Worm (Caenorhabditis elegans): ENCODE measurements around the gene F26G1.10.
A peak's percentile ranks its signal among the peaks of the same experiment; 100 is the strongest.

Gene F26G1.10

ce11 chrII:4728687-4729086, 45.5 kb upstream of the F26G1.10 start:
- TF ChIP-seq daf-12 (tag; optimal IDR thresholded peaks at IDR 0.05) (no peak), unc-62 (GFP tag; optimal IDR thresholded peaks at IDR 0.05) (no peak), nhr-12 (tag; optimal IDR thresholded peaks at IDR 0.05) (no peak), egl-5 (tag; optimal IDR thresholded peaks at IDR 0.05) (peak; percentile 44), nfya-1 (tag; optimal IDR thresholded peaks at IDR 0.05; ENCODE audit: insufficient read depth) (peak; percentile 42), elt-2 (tag; optimal IDR thresholded peaks at IDR 0.05) (peak; percentile 100), lin-39 (tag; optimal IDR thresholded peaks at IDR 0.05) (no peak), lsy-12 (tag; optimal IDR thresholded peaks at IDR 0.05) (no peak), nhr-76 (tag; optimal IDR thresholded peaks at IDR 0.05) (no peak), snpc-4 (tag; optimal IDR thresholded peaks at IDR 0.05) (no peak), skn-1 (tag; optimal IDR thresholded peaks at IDR 0.05) (peak; percentile 23), jun-1 (tag; optimal IDR thresholded peaks at IDR 0.05) (peak; percentile 70), pqm-1 (tag; optimal IDR thresholded peaks at IDR 0.05) (peak; percentile 98), nhr-43 (tag; optimal IDR thresholded peaks at IDR 0.05; ENCODE audit: poor library complexity, severe bottlenecking) (no peak), elt-3 (tag; optimal IDR thresholded peaks at IDR 0.05) (peak in 1 of 3 experiments; percentile 37), pha-4 (tag; optimal IDR thresholded peaks at IDR 0.05) (peak; percentile 59)

- TF ChIP-seq nhr-28 (tag; optimal IDR thresholded peaks at IDR 0.05): no peak
- TF ChIP-seq snpc-4 (tag; optimal IDR thresholded peaks at IDR 0.05): no peak
- no peak for TF ChIP-seq eor-1 (tag; optimal IDR thresholded peaks at IDR 0.05)
- TF ChIP-seq nhr-23 (tag; optimal IDR thresholded peaks at IDR 0.05): no peak
- TF ChIP-seq nhr-43 (tag; optimal IDR thresholded peaks at IDR 0.05; ENCODE audit: poor library complexity, severe bottlenecking): no peak
- no peak for TF ChIP-seq tbx-2 (tag; optimal IDR thresholded peaks at IDR 0.05)
- TF ChIP-seq lsy-12 (tag; optimal IDR thresholded peaks at IDR 0.05): no peak
- no peak for TF ChIP-seq unc-39 (tag; optimal IDR thresholded peaks at IDR 0.05)
- TF ChIP-seq sea-2 (GFP tag; optimal IDR thresholded peaks at IDR 0.05): no peak
- TF ChIP-seq elt-2 (tag; optimal IDR thresholded peaks at IDR 0.05): no peak
- TF ChIP-seq mml-1 (tag; optimal IDR thresholded peaks at IDR 0.05): no peak
Observed at ce11 chrII:4729733-4730132, 44.4 kb upstream of the F26G1.10 start, which contains the start of gene F41C3.7. Gene F41C3.7, plus strand, starts transcription at chrII:4730033.

DNA sequence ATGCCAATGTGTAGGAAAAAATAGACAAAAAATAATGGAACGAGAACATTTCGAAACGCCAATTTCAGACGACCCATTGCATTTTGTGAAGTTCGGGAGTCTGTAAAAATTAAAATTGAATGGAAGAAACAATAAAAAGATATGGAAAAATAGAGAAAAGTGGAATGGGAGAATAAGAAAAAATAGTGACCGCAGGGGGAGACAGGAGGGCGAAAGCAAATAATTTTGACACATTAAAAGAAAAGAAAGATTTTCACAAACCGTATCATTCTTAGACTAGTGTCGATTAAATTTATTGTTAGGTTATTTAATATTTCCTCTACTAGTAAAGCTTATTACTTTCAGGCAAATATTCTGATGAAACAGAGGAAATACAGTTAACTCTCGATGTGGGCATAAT, 40.3 kb upstream of the F26G1.10 start, which contains the start of gene F41C3.11:
Gene F41C3.11 (minus strand): TSS at position 101 of the 400 bp plus-strand sequence.
- TF ChIP-seq nhr-12 (tag; optimal IDR thresholded peaks at IDR 0.05) (no peak), pqm-1 (tag; optimal IDR thresholded peaks at IDR 0.05) (no peak), ceh-9 (tag; optimal IDR thresholded peaks at IDR 0.05) (no peak), ZK546.5 (tag; optimal IDR thresholded peaks at IDR 0.05) (no peak), pha-4 (tag; optimal IDR thresholded peaks at IDR 0.05) (no peak), ceh-28 (tag; optimal IDR thresholded peaks at IDR 0.05) (no peak), nhr-237 (tag; optimal IDR thresholded peaks at IDR 0.05) (no peak), nhr-28 (tag; optimal IDR thresholded peaks at IDR 0.05) (no peak), skn-1 (tag; optimal IDR thresholded peaks at IDR 0.05) (no peak), fos-1 (tag; optimal IDR thresholded peaks at IDR 0.05) (no peak), nhr-11 (tag; optimal IDR thresholded peaks at IDR 0.05) (no peak), nhr-67 (tag; optimal IDR thresholded peaks at IDR 0.05) (no peak), elt-1 (tag; optimal IDR thresholded peaks at IDR 0.05) (no peak), ama-1 (optimal IDR thresholded peaks at IDR 0.05) (no peak)

DNA sequence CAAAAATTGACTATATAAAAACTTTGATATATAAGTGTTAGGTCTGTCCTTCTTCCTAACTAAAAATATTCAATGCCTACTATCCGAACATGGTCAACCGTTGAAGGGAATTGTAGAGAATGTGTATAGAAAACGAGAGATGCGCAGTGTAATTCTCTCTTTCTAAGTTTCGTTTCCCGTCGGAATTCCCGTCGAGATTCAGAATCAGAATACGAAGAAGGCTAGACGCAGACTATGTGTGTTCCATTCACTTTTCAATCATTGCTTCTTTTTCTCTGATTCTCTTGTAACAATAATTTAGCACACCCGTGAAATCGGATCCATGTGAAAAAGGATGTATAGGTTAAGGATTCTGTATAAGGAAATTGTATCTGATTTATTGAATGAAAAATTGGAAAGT, 39.7 kb upstream of the F26G1.10 start:
- peak; percentile 56 for TF ChIP-seq nhr-25 (tag; optimal IDR thresholded peaks at IDR 0.05)
- no peak for TF ChIP-seq ZK546.5 (tag; optimal IDR thresholded peaks at IDR 0.05)
- TF ChIP-seq nhr-23 (tag; optimal IDR thresholded peaks at IDR 0.05): peak; percentile 35

- TF ChIP-seq ceh-82 (tag; optimal IDR thresholded peaks at IDR 0.05) (no peak), unc-39 (tag; optimal IDR thresholded peaks at IDR 0.05) (no peak), ceh-16 (tag; optimal IDR thresholded peaks at IDR 0.05) (no peak), ztf-4 (tag; optimal IDR thresholded peaks at IDR 0.05) (no peak), snpc-4 (tag; optimal IDR thresholded peaks at IDR 0.05) (no peak), nhr-67 (tag; optimal IDR thresholded peaks at IDR 0.05) (no peak), nhr-12 (tag; optimal IDR thresholded peaks at IDR 0.05) (no peak), aly-2 (tag; optimal IDR thresholded peaks at IDR 0.05) (no peak), nfya-1 (tag; optimal IDR thresholded peaks at IDR 0.05; ENCODE audit: insufficient read depth) (no peak), tbx-2 (tag; optimal IDR thresholded peaks at IDR 0.05) (no peak), unc-62 (GFP tag; optimal IDR thresholded peaks at IDR 0.05) (no peak), daf-12 (tag; optimal IDR thresholded peaks at IDR 0.05) (no peak), pqm-1 (tag; optimal IDR thresholded peaks at IDR 0.05) (no peak), R02D3.7 (tag; optimal IDR thresholded peaks at IDR 0.05) (no peak), jun-1 (tag; optimal IDR thresholded peaks at IDR 0.05) (no peak), ceh-9 (tag; optimal IDR thresholded peaks at IDR 0.05) (no peak), ztf-11 (tag; optimal IDR thresholded peaks at IDR 0.05) (no peak), nhr-11 (tag; optimal IDR thresholded peaks at IDR 0.05) (no peak), hmg-11 (tag; optimal IDR thresholded peaks at IDR 0.05) (no peak), elt-2 (tag; optimal IDR thresholded peaks at IDR 0.05) (no peak)
Observed at ce11 chrII:4736585-4736984, 37.6 kb upstream of the F26G1.10 start.
